Worm (Caenorhabditis elegans) whole organism, L1 larva: ENCODE measurements around the gene C26D10.7.

Source experiments
- C04F5.9 ChIP-seq: sonication (generic microtip); optimal IDR thresholded peaks from 2 replicates; lab custom pipeline; 2016; ENCODE audit warnings: missing genetic modification characterization, missing compliant biosample characterization
- Y116A8C.19 ChIP-seq: sonication (generic microtip); optimal IDR thresholded peaks from 2 replicates; lab custom pipeline; 2016; ENCODE audit warnings: missing compliant biosample characterization, missing genetic modification characterization, borderline replicate concordance
- alr-1 ChIP-seq: fragments of 200-800 bp; sonication (Bioruptor generic); optimal IDR thresholded peaks from 2 replicates; lab custom pipeline; 2018; ENCODE audit warnings: borderline replicate concordance, mild to moderate bottlenecking, missing genetic modification characterization, missing compliant biosample characterization
- aly-2 ChIP-seq: fragments of 150-350 bp; optimal IDR thresholded peaks from 2 replicates; lab custom pipeline; 2014; ENCODE audit warnings: missing biosample characterization, missing genetic modification characterization
- ama-1 ChIP-seq: fragments of 150-350 bp; optimal IDR thresholded peaks from 2 replicates; lab custom pipeline; 2014
- blmp-1 ChIP-seq: fragments of 150-350 bp; optimal IDR thresholded peaks from 2 replicates; lab custom pipeline; 2014; ENCODE audit warnings: missing biosample characterization, missing genetic modification characterization
- ceh-88 ChIP-seq: fragments of 200-800 bp; sonication (Bioruptor generic); IDR thresholded peaks from 2 replicates; pipeline ENCODE4 v1.3.6; 2022; ENCODE audit warnings: missing genetic modification characterization, missing compliant biosample characterization
- ces-1 ChIP-seq: fragments of 150-350 bp; optimal IDR thresholded peaks from 2 replicates; lab custom pipeline; 2014; ENCODE audit warnings: missing biosample characterization, missing genetic modification reagents, missing genetic modification characterization
- dsc-1 ChIP-seq: sonication (generic microtip); optimal IDR thresholded peaks from 2 replicates; lab custom pipeline; 2016; ENCODE audit warnings: mild to moderate bottlenecking, missing genetic modification characterization, missing compliant biosample characterization
- efl-1 ChIP-seq, 4 experiments: fragments of 150-350 bp; optimal IDR thresholded peaks in 3 of 4; peaks in 1 of 4; 1 replicate in 1 of 4; 2 replicates in 3 of 4; lab custom pipeline; 2014; ENCODE audit warnings: missing biosample characterization in 2 of 4, missing genetic modification characterization in 2 of 4, missing genetic modification reagents in 2 of 4
- egl-13 ChIP-seq: sonication (generic microtip); optimal IDR thresholded peaks from 2 replicates; lab custom pipeline; 2016; ENCODE audit warnings: missing genotype, missing genetic modification reagents, missing genetic modification characterization, missing compliant biosample characterization
- elt-2 ChIP-seq: sonication (generic microtip); optimal IDR thresholded peaks from 2 replicates; lab custom pipeline; 2016; ENCODE audit warnings: missing genetic modification characterization, mild to moderate bottlenecking, inconsistent platforms, missing compliant biosample characterization, missing genetic modification reagents
- fkh-4 ChIP-seq: sonication (generic microtip); optimal IDR thresholded peaks from 2 replicates; lab custom pipeline; 2016; ENCODE audit warnings: missing compliant biosample characterization, missing genetic modification characterization, borderline replicate concordance
- fos-1 ChIP-seq: fragments of 150-350 bp; optimal IDR thresholded peaks from 2 replicates; lab custom pipeline; 2014; ENCODE audit warnings: missing biosample characterization, missing genetic modification characterization
- grh-1 ChIP-seq: fragments of 200-800 bp; sonication (Bioruptor generic); IDR thresholded peaks from 2 replicates; pipeline ENCODE4 v1.3.6; 2022; ENCODE audit warnings: missing genetic modification reagents, missing genetic modification characterization, missing compliant biosample characterization
- hlh-17 ChIP-seq: fragments of 200-800 bp; sonication (Bioruptor generic); optimal IDR thresholded peaks from 2 replicates; lab custom pipeline; 2018; ENCODE audit warnings: missing genetic modification characterization, mild to moderate bottlenecking, missing compliant biosample characterization, moderate library complexity, borderline replicate concordance
- hlh-4 ChIP-seq: sonication (generic microtip); optimal IDR thresholded peaks from 2 replicates; lab custom pipeline; 2016; ENCODE audit warnings: mild to moderate bottlenecking, missing genetic modification characterization, missing compliant biosample characterization
- jun-1 ChIP-seq: fragments of 150-350 bp; optimal IDR thresholded peaks from 2 replicates; lab custom pipeline; 2014; ENCODE audit warnings: missing biosample characterization, missing genetic modification reagents, missing genetic modification characterization
- lin-13 ChIP-seq: fragments of 150-350 bp; optimal IDR thresholded peaks from 2 replicates; lab custom pipeline; 2014; ENCODE audit warnings: missing biosample characterization, missing genetic modification reagents, missing genetic modification characterization
- lin-14 ChIP-seq: fragments of 200-800 bp; sonication (Bioruptor generic); optimal IDR thresholded peaks from 2 replicates; lab custom pipeline; 2018; ENCODE audit warnings: mild to moderate bottlenecking, missing genetic modification characterization, moderate library complexity, missing compliant biosample characterization
- lin-35 ChIP-seq, 2 experiments: fragments of 150-350 bp; optimal IDR thresholded peaks; 2 replicates each; lab custom pipeline; 2014; ENCODE audit warnings: missing biosample characterization in 2 of 2, missing genetic modification characterization in 2 of 2, missing genetic modification reagents in 2 of 2
- lsy-2 ChIP-seq, 2 experiments: fragments of 150-350 bp; optimal IDR thresholded peaks; 2 replicates each; lab custom pipeline; 2014; ENCODE audit warnings: missing biosample characterization in 2 of 2, missing genetic modification characterization in 2 of 2
- mab-9 ChIP-seq: fragments of 200-800 bp; sonication (Bioruptor generic); IDR thresholded peaks from 2 replicates; pipeline ENCODE4 v1.3.6; 2022; ENCODE audit warnings: missing genetic modification reagents, missing genetic modification characterization, missing compliant biosample characterization
- mdl-1 ChIP-seq, 2 experiments: fragments of 150-350 bp; optimal IDR thresholded peaks; 2 replicates each; lab custom pipeline; 2014 to 2017; ENCODE audit warnings: missing biosample characterization in 2 of 2, missing genetic modification characterization in 2 of 2, inconsistent platforms in 1 of 2
- mep-1 ChIP-seq: fragments of 150-350 bp; optimal IDR thresholded peaks from 2 replicates; lab custom pipeline; 2014; ENCODE audit warnings: missing biosample characterization, missing genetic modification characterization
- nhr-12 ChIP-seq: sonication (generic microtip); optimal IDR thresholded peaks from 2 replicates; lab custom pipeline; 2017; ENCODE audit warnings: missing biosample characterization, missing genetic modification characterization
- nhr-19 ChIP-seq: fragments of 200-800 bp; sonication (Bioruptor generic); conservative IDR thresholded peaks from 2 replicates; pipeline ENCODE4 v1.3.6; 2022; ENCODE audit warnings: missing genetic modification characterization, missing compliant biosample characterization
- nhr-20 ChIP-seq: sonication (generic microtip); optimal IDR thresholded peaks from 2 replicates; lab custom pipeline; 2016; ENCODE audit warnings: mild to moderate bottlenecking, missing genetic modification characterization, missing compliant biosample characterization
- nhr-28 ChIP-seq: fragments of 150-350 bp; optimal IDR thresholded peaks from 2 replicates; lab custom pipeline; 2014; ENCODE audit warnings: missing biosample characterization, missing genetic modification characterization
- nhr-71 ChIP-seq: sonication (generic microtip); optimal IDR thresholded peaks from 2 replicates; lab custom pipeline; 2016; ENCODE audit warnings: mild to moderate bottlenecking, missing genetic modification characterization, moderate library complexity, missing compliant biosample characterization
- nhr-76 ChIP-seq: sonication (generic microtip); optimal IDR thresholded peaks from 2 replicates; lab custom pipeline; 2017; ENCODE audit warnings: missing biosample characterization, missing genetic modification characterization
- nhr-84 ChIP-seq: sonication (generic microtip); optimal IDR thresholded peaks from 2 replicates; lab custom pipeline; 2017; ENCODE audit warnings: missing biosample characterization, missing genetic modification characterization
- pag-3 ChIP-seq: sonication (generic microtip); optimal IDR thresholded peaks from 2 replicates; lab custom pipeline; 2017; ENCODE audit warnings: missing genetic modification characterization, mild to moderate bottlenecking, missing compliant biosample characterization, antibody characterized with exemption, borderline replicate concordance; ENCODE audit not compliant: insufficient read depth
- pax-3 ChIP-seq: fragments of 200-800 bp; sonication (Bioruptor generic); optimal IDR thresholded peaks from 2 replicates; lab custom pipeline; 2018; ENCODE audit warnings: mild to moderate bottlenecking, missing genetic modification characterization, moderate library complexity, missing compliant biosample characterization
- pqm-1 ChIP-seq: sonication (generic microtip); optimal IDR thresholded peaks from 3 replicates; lab custom pipeline; 2017; ENCODE audit warnings: missing biosample characterization, missing genetic modification characterization
- rnt-1 ChIP-seq: sonication (generic microtip); optimal IDR thresholded peaks from 2 replicates; lab custom pipeline; 2016; ENCODE audit warnings: mild to moderate bottlenecking, missing genetic modification characterization, moderate library complexity, missing compliant biosample characterization
- snu-23 ChIP-seq: sonication (generic microtip); optimal IDR thresholded peaks from 2 replicates; lab custom pipeline; 2016; ENCODE audit warnings: missing genetic modification characterization, missing compliant biosample characterization
- sox-4 ChIP-seq: sonication (generic microtip); optimal IDR thresholded peaks from 2 replicates; lab custom pipeline; 2016; ENCODE audit warnings: missing genetic modification characterization, missing compliant biosample characterization
- sptf-1 ChIP-seq: fragments of 150-350 bp; optimal IDR thresholded peaks from 2 replicates; lab custom pipeline; 2014; ENCODE audit warnings: missing biosample characterization, missing genetic modification characterization
- tlp-1 ChIP-seq: fragments of 150-350 bp; optimal IDR thresholded peaks from 2 replicates; lab custom pipeline; 2014; ENCODE audit warnings: missing biosample characterization, missing genetic modification characterization
- unc-130 ChIP-seq: fragments of 150-350 bp; optimal IDR thresholded peaks from 2 replicates; lab custom pipeline; 2017; ENCODE audit warnings: missing biosample characterization, missing genetic modification characterization, inconsistent platforms
- unc-62 ChIP-seq: fragments of 150-350 bp; optimal IDR thresholded peaks from 2 replicates; lab custom pipeline; 2014; ENCODE audit warnings: missing biosample characterization, missing genetic modification reagents, missing genetic modification characterization
- unc-98 ChIP-seq: fragments of 200-800 bp; sonication (Bioruptor generic); IDR thresholded peaks from 2 replicates; pipeline ENCODE4 v1.3.6; 2022; ENCODE audit warnings: missing genetic modification characterization, missing compliant biosample characterization
- vab-15 ChIP-seq: sonication (generic microtip); optimal IDR thresholded peaks from 2 replicates; lab custom pipeline; 2017; ENCODE audit warnings: missing genotype, mild to moderate bottlenecking, missing genetic modification characterization, missing compliant biosample characterization
- zip-4 ChIP-seq: fragments of 200-800 bp; sonication (Bioruptor generic); optimal IDR thresholded peaks from 2 replicates; lab custom pipeline; 2018; ENCODE audit warnings: mild to moderate bottlenecking, missing genetic modification characterization, moderate library complexity, missing compliant biosample characterization
- ztf-11 ChIP-seq, 2 experiments: sonication (generic microtip); optimal IDR thresholded peaks; 2 replicates each; lab custom pipeline; 2016 to 2017; ENCODE audit warnings: missing genetic modification characterization in 2 of 2, missing biosample characterization in 1 of 2, missing compliant biosample characterization in 1 of 2
- ztf-4 ChIP-seq: fragments of 150-350 bp; optimal IDR thresholded peaks from 2 replicates; lab custom pipeline; 2014; ENCODE audit warnings: missing biosample characterization, missing genetic modification characterization

C26D10.7 gene

ce11 chrII:8377722-8378121, 44.0 kb downstream of the C26D10.7 start:
- no peak for TF ChIP-seq sox-4 (tag; lab: Kevin White, UChicago)
- TF ChIP-seq ztf-4, result no peak
- TF ChIP-seq vab-15 (tag; lab: Kevin White, UChicago), result no peak
- TF ChIP-seq C04F5.9, result no peak
- no peak for TF ChIP-seq fkh-4 (tag; lab: Kevin White, UChicago)
- no peak for TF ChIP-seq efl-1 (optimal IDR thresholded peaks at IDR 0.05; lab: Kevin White, UChicago)
- TF ChIP-seq efl-1 (GFP tag; optimal IDR thresholded peaks at IDR 0.05 in 1 of 2; lab: Kevin White, UChicago), result no peak
- TF ChIP-seq grh-1, result no peak
- no peak for TF ChIP-seq nhr-12 (tag; lab: Kevin White, UChicago)

ce11 chrII:8380188-8380587, 46.4 kb downstream of the C26D10.7 start:
- TF ChIP-seq sptf-1 (tag; lab: Kevin White, UChicago) (no peak), blmp-1 (peak; percentile 18)

- TF ChIP-seq ztf-4 (no peak), lsy-2 (tag; optimal IDR thresholded peaks at IDR 0.05; lab: Kevin White, UChicago) (no peak), pag-3 (tag; lab: Kevin White, UChicago) (no peak), hlh-4 (tag; lab: Kevin White, UChicago) (no peak), alr-1 (no peak), nhr-76 (tag; lab: Kevin White, UChicago) (no peak), ces-1 (GFP tag; lab: Kevin White, UChicago) (no peak), unc-98 (GFP tag; lab: Robert Waterston, UW) (no peak), ama-1 (no peak), snu-23 (no peak), aly-2 (tag; lab: Kevin White, UChicago) (no peak), zip-4 (no peak), Y116A8C.19 (tag; lab: Kevin White, UChicago) (no peak), mab-9 (GFP tag; lab: Robert Waterston, UW) (no peak), hlh-17 (GFP tag; lab: Kevin White, UChicago) (no peak), mep-1 (tag; lab: Kevin White, UChicago) (no peak), sptf-1 (tag; lab: Kevin White, UChicago) (no peak), nhr-84 (tag; lab: Kevin White, UChicago) (no peak), nhr-28 (tag; lab: Kevin White, UChicago) (no peak)
These were observed 47.5 kb downstream of the C26D10.7 start, which contains the start of gene F49E12.12 for ce11 chrII:8381197-8381596. Gene F49E12.12 (plus strand): TSS chrII:8381497.

ce11 chrII:8382880-8383279, 49.1 kb downstream of the C26D10.7 start:
- TF ChIP-seq nhr-71 (tag; lab: Kevin White, UChicago) (peak; percentile 68), pax-3 (peak; percentile 2), lin-14 (GFP tag; lab: Kevin White, UChicago) (peak; percentile 33), ceh-88 (GFP tag; lab: Robert Waterston, UW) (no peak), nhr-20 (tag; lab: Kevin White, UChicago) (peak; percentile 78), lsy-2 (tag; optimal IDR thresholded peaks at IDR 0.05; lab: Kevin White, UChicago) (peak in 1 of 2 experiments; percentile 29), dsc-1 (tag; lab: Kevin White, UChicago) (no peak), grh-1 (no peak), lin-13 (no peak), nhr-76 (tag; lab: Kevin White, UChicago) (no peak), mdl-1 (tag; optimal IDR thresholded peaks at IDR 0.05; lab: Kevin White, UChicago) (peak in 1 of 2 experiments; percentile 35), egl-13 (tag; lab: Kevin White, UChicago) (peak; percentile 69), unc-98 (GFP tag; lab: Robert Waterston, UW) (no peak), rnt-1 (tag; lab: Kevin White, UChicago) (no peak), ztf-11 (tag; optimal IDR thresholded peaks at IDR 0.05; lab: Kevin White, UChicago) (no peak), mep-1 (tag; lab: Kevin White, UChicago) (no peak), jun-1 (tag; lab: Kevin White, UChicago) (peak; percentile 74), unc-62 (GFP tag; lab: Kevin White, UChicago) (no peak), tlp-1 (tag; lab: Kevin White, UChicago) (peak; percentile 2), pag-3 (tag; lab: Kevin White, UChicago) (no peak), fos-1 (tag; lab: Kevin White, UChicago) (no peak), elt-2 (peak; percentile 99), pqm-1 (tag; lab: Kevin White, UChicago) (peak; percentile 79), lin-35 (GFP tag; optimal IDR thresholded peaks at IDR 0.05; lab: Kevin White, UChicago) (peak in 1 of 2 experiments; percentile 61), nhr-19 (peak; percentile 38), unc-130 (tag; lab: Kevin White, UChicago) (no peak)
